Fruit fly (Drosophila melanogaster) whole organism, embryonic: ENCODE measurements around the gene CG31075.

Experiments used
- Ada2b ChIP-seq: fragments of 200-800 bp; sonication (Bioruptor generic); IDR thresholded peaks from 2 replicates; pipeline ENCODE4 v1.3.6; 2022; ENCODE audit warnings: missing biosample characterization, missing genetic modification characterization
- CG11398 ChIP-seq: fragments of 200-800 bp; sonication (Bioruptor generic); optimal IDR thresholded peaks from 2 replicates; lab custom pipeline; 2016; ENCODE audit warnings: missing biosample characterization, missing genetic modification characterization
- CG12219 ChIP-seq: fragments of 200-800 bp; sonication (Bioruptor generic); optimal IDR thresholded peaks from 3 replicates; lab custom pipeline; 2018; ENCODE audit warnings: missing biosample characterization, mild to moderate bottlenecking, missing genetic modification characterization
- CG12299 ChIP-seq: fragments of 200-800 bp; sonication (Bioruptor generic); optimal IDR thresholded peaks from 2 replicates; lab custom pipeline; 2018; ENCODE audit warnings: missing biosample characterization, mild to moderate bottlenecking, missing genetic modification characterization
- CG1233 ChIP-seq: fragments of 200-800 bp; sonication (Bioruptor generic); optimal IDR thresholded peaks from 4 replicates; lab custom pipeline; 2018; ENCODE audit warnings: missing biosample characterization, mild to moderate bottlenecking, missing genetic modification characterization
- CG12769 ChIP-seq: fragments of 200-800 bp; sonication (Bioruptor generic); optimal IDR thresholded peaks from 2 replicates; lab custom pipeline; 2019; ENCODE audit warnings: missing biosample characterization, mild to moderate bottlenecking, missing genetic modification characterization, moderate library complexity
- CG13775 ChIP-seq: fragments of 200-800 bp; sonication (Bioruptor generic); optimal IDR thresholded peaks from 3 replicates; lab custom pipeline; 2017; ENCODE audit warnings: missing biosample characterization, mild to moderate bottlenecking, missing genetic modification characterization
- CG15479 ChIP-seq: fragments of 200-800 bp; sonication (Bioruptor generic); optimal IDR thresholded peaks from 3 replicates; lab custom pipeline; 2019; ENCODE audit warnings: missing biosample characterization, mild to moderate bottlenecking, missing genetic modification characterization, moderate library complexity
- CG16779 ChIP-seq: fragments of 200-800 bp; sonication (Bioruptor generic); IDR thresholded peaks from 2 replicates; pipeline ENCODE4 v1.3.6; 2022; ENCODE audit warnings: missing biosample characterization, missing genetic modification characterization
- CG1792 ChIP-seq: fragments of 200-800 bp; sonication (Bioruptor generic); optimal IDR thresholded peaks from 2 replicates; lab custom pipeline; 2016; ENCODE audit warnings: missing biosample characterization, missing genetic modification characterization
- CG1832 ChIP-seq: fragments of 200-800 bp; sonication (Bioruptor generic); optimal IDR thresholded peaks from 2 replicates; lab custom pipeline; 2017; ENCODE audit warnings: missing biosample characterization, mild to moderate bottlenecking, missing genetic modification characterization, inconsistent platforms
- CG2202 ChIP-seq: fragments of 200-800 bp; sonication (Bioruptor generic); optimal IDR thresholded peaks from 2 replicates; lab custom pipeline; 2018; ENCODE audit warnings: missing biosample characterization, mild to moderate bottlenecking, missing genetic modification characterization
- CG3726 ChIP-seq: fragments of 200-800 bp; sonication (Bioruptor generic); IDR thresholded peaks from 3 replicates; pipeline ENCODE4, ENCODE4 v1.3.6; 2022; ENCODE audit warnings: missing biosample characterization, missing genetic modification characterization
- CG3838 ChIP-seq: fragments of 200-800 bp; sonication (Bioruptor generic); optimal IDR thresholded peaks from 3 replicates; lab custom pipeline; 2016; ENCODE audit warnings: missing biosample characterization, missing genetic modification characterization
- CG43689 ChIP-seq: fragments of 200-800 bp; sonication (Bioruptor generic); IDR thresholded peaks from 2 replicates; pipeline ENCODE4 v1.3.6; 2022; ENCODE audit warnings: missing biosample characterization, missing genetic modification characterization
- CG5245 ChIP-seq: fragments of 200-800 bp; sonication (Bioruptor generic); optimal IDR thresholded peaks from 3 replicates; lab custom pipeline; 2016; ENCODE audit warnings: missing biosample characterization, missing genetic modification characterization
- CG7271 ChIP-seq: fragments of 200-800 bp; sonication (Bioruptor generic); optimal IDR thresholded peaks from 2 replicates; lab custom pipeline; 2018; ENCODE audit warnings: missing biosample characterization, mild to moderate bottlenecking, missing genetic modification characterization, moderate library complexity
- CG7357 ChIP-seq: fragments of 200-800 bp; sonication (Bioruptor generic); IDR thresholded peaks from 3 replicates; pipeline ENCODE4 v1.3.6; 2022; ENCODE audit warnings: missing biosample characterization, missing genetic modification characterization
- CG7963 ChIP-seq: fragments of 200-800 bp; sonication (Bioruptor generic); IDR thresholded peaks from 3 replicates; pipeline ENCODE4 v1.3.6; 2022; ENCODE audit warnings: missing biosample characterization, missing genetic modification characterization; ENCODE audit not compliant: partially characterized antibody
- CG8765 ChIP-seq: fragments of 200-800 bp; sonication (Bioruptor generic); IDR thresholded peaks from 2 replicates; pipeline ENCODE4 v1.3.6; 2022; ENCODE audit warnings: missing biosample characterization, missing genetic modification characterization
- CkIIα-i1 ChIP-seq: fragments of 200-800 bp; sonication (Bioruptor generic); IDR thresholded peaks from 2 replicates; pipeline ENCODE4 v1.3.6; 2022; ENCODE audit warnings: missing biosample characterization, missing genetic modification characterization
- Dip3 ChIP-seq: fragments of 200-800 bp; sonication (Bioruptor generic); optimal IDR thresholded peaks from 3 replicates; lab custom pipeline; 2016; ENCODE audit warnings: missing biosample characterization, missing genetic modification characterization
- Fer2 ChIP-seq: fragments of 200-800 bp; sonication (Bioruptor generic); optimal IDR thresholded peaks from 2 replicates; lab custom pipeline; 2018; ENCODE audit warnings: missing biosample characterization, mild to moderate bottlenecking, missing genetic modification characterization, moderate library complexity
- HHEX ChIP-seq: fragments of 200-800 bp; sonication (Bioruptor generic); optimal IDR thresholded peaks from 3 replicates; lab custom pipeline; 2017; ENCODE audit warnings: missing biosample characterization, mild to moderate bottlenecking, missing genetic modification characterization, missing genetic modification reagents
- Hr3 ChIP-seq: fragments of 200-800 bp; sonication (Bioruptor generic); optimal IDR thresholded peaks from 3 replicates; lab custom pipeline; 2016; ENCODE audit warnings: missing biosample characterization, missing genetic modification characterization
- Kr ChIP-seq: fragments of 200-800 bp; sonication (Bioruptor generic); optimal IDR thresholded peaks from 2 replicates; lab custom pipeline; 2017; ENCODE audit warnings: missing biosample characterization, mild to moderate bottlenecking, missing genetic modification characterization
- Lpt ChIP-seq: fragments of >200 bp; optimal IDR thresholded peaks from 2 replicates; lab custom pipeline; 2018; ENCODE audit warnings: missing biosample characterization, missing genetic modification characterization
- NfI ChIP-seq: fragments of 200-800 bp; sonication (Bioruptor generic); optimal IDR thresholded peaks from 3 replicates; lab custom pipeline; 2018; ENCODE audit warnings: missing biosample characterization, mild to moderate bottlenecking, missing genetic modification characterization, moderate library complexity
- Poxn ChIP-seq: fragments of 200-800 bp; sonication (Bioruptor generic); IDR thresholded peaks from 2 replicates; pipeline ENCODE4 v1.3.6; 2022; ENCODE audit warnings: missing biosample characterization, missing genetic modification characterization
- Tbp ChIP-seq: fragments of >200 bp; optimal IDR thresholded peaks from 2 replicates; lab custom pipeline; 2018; ENCODE audit warnings: missing biosample characterization, missing genetic modification characterization
- YL-1 ChIP-seq: fragments of 200-800 bp; sonication (Bioruptor generic); optimal IDR thresholded peaks from 3 replicates; lab custom pipeline; 2017; ENCODE audit warnings: missing biosample characterization, mild to moderate bottlenecking, missing genetic modification characterization
- croc ChIP-seq: fragments of 200-800 bp; sonication (Bioruptor generic); conservative IDR thresholded peaks from 3 replicates; pipeline ENCODE4 v1.3.6; 2022; ENCODE audit warnings: missing biosample characterization, missing genetic modification characterization
- dan ChIP-seq: fragments of 200-800 bp; sonication (Bioruptor generic); IDR thresholded peaks from 2 replicates; pipeline ENCODE4 v1.3.6; 2022; ENCODE audit warnings: missing biosample characterization, missing genetic modification characterization
- dmrt11E ChIP-seq: fragments of 200-800 bp; sonication (Bioruptor generic); optimal IDR thresholded peaks from 3 replicates; lab custom pipeline; 2018; ENCODE audit warnings: missing biosample characterization, mild to moderate bottlenecking, missing genetic modification characterization, moderate library complexity
- emc ChIP-seq: fragments of 200-800 bp; sonication (Bioruptor generic); optimal IDR thresholded peaks from 2 replicates; lab custom pipeline; 2016; ENCODE audit warnings: missing biosample characterization, missing genetic modification characterization
- eve ChIP-seq, 2 experiments: fragments of >200 bp; optimal IDR thresholded peaks; 2 replicates each; lab custom pipeline; 2017; ENCODE audit warnings: missing biosample characterization in 2 of 2, missing genetic modification characterization in 2 of 2
- ewg ChIP-seq: fragments of 200-800 bp; sonication (Bioruptor generic); optimal IDR thresholded peaks from 3 replicates; lab custom pipeline; 2017; ENCODE audit warnings: mild to moderate bottlenecking, missing biosample characterization, missing genetic modification reagents, missing genetic modification characterization
- exex ChIP-seq: fragments of 200-800 bp; sonication (Bioruptor generic); optimal IDR thresholded peaks from 4 replicates; lab custom pipeline; 2018; ENCODE audit warnings: missing biosample characterization, mild to moderate bottlenecking, missing genetic modification characterization, moderate library complexity
- gcm2 ChIP-seq: fragments of 200-800 bp; sonication (Bioruptor generic); optimal IDR thresholded peaks from 2 replicates; lab custom pipeline; 2016; ENCODE audit warnings: missing biosample characterization, missing genetic modification characterization
- grau ChIP-seq: fragments of 200-800 bp; optimal IDR thresholded peaks from 3 replicates; lab custom pipeline; 2019; ENCODE audit warnings: missing biosample characterization, mild to moderate bottlenecking, missing genetic modification characterization, moderate library complexity
- hb ChIP-seq: fragments of 200-800 bp; sonication (Bioruptor generic); IDR thresholded peaks from 3 replicates; pipeline ENCODE4 v1.3.6; 2022; ENCODE audit warnings: missing biosample characterization, missing genetic modification characterization; ENCODE audit not compliant: partially characterized antibody
- nau ChIP-seq: fragments of 200-800 bp; sonication (Bioruptor generic); optimal IDR thresholded peaks from 3 replicates; lab custom pipeline; 2017; ENCODE audit warnings: missing biosample characterization, mild to moderate bottlenecking, missing genetic modification characterization, missing genetic modification reagents
- nmo ChIP-seq: fragments of 200-800 bp; sonication (Bioruptor generic); optimal IDR thresholded peaks from 2 replicates; lab custom pipeline; 2018; ENCODE audit warnings: missing biosample characterization, mild to moderate bottlenecking, missing genetic modification characterization, moderate library complexity
- otp ChIP-seq: fragments of 200-800 bp; sonication (Bioruptor generic); IDR thresholded peaks from 3 replicates; pipeline ENCODE4, ENCODE4 v1.3.6; 2022; ENCODE audit warnings: missing biosample characterization, missing genetic modification characterization
- p53 ChIP-seq: fragments of 200-800 bp; sonication (Bioruptor generic); optimal IDR thresholded peaks from 2 replicates; lab custom pipeline; 2016; ENCODE audit warnings: missing biosample characterization, missing genetic modification characterization
- sisA ChIP-seq: fragments of 200-800 bp; sonication (Bioruptor generic); IDR thresholded peaks from 2 replicates; pipeline ENCODE4 v1.3.6; 2022; ENCODE audit warnings: missing biosample characterization, missing genetic modification characterization
- tap ChIP-seq: fragments of 200-800 bp; optimal IDR thresholded peaks from 3 replicates; lab custom pipeline; 2019; ENCODE audit warnings: missing biosample characterization, mild to moderate bottlenecking, missing genetic modification characterization, moderate library complexity
- tin ChIP-seq: fragments of 200-800 bp; sonication (Bioruptor generic); optimal IDR thresholded peaks from 3 replicates; lab custom pipeline; 2016; ENCODE audit warnings: missing biosample characterization, missing genetic modification characterization
- ttk ChIP-seq: fragments of 200-800 bp; sonication (Bioruptor generic); IDR thresholded peaks from 2 replicates; pipeline ENCODE4 v2.1.2; 2022; ENCODE audit warnings: missing biosample characterization, missing genetic modification characterization
- unc-4 ChIP-seq: fragments of 200-800 bp; sonication (Bioruptor generic); IDR thresholded peaks from 2 replicates; pipeline ENCODE4 v1.3.6; 2022; ENCODE audit warnings: missing biosample characterization, missing genetic modification characterization; ENCODE audit not compliant: partially characterized antibody
- vnd ChIP-seq: fragments of 200-800 bp; sonication (Bioruptor generic); IDR thresholded peaks from 3 replicates; pipeline ENCODE4 v1.3.6; 2022; ENCODE audit warnings: missing biosample characterization, missing genetic modification characterization; ENCODE audit not compliant: partially characterized antibody
- zf30C ChIP-seq: fragments of 200-800 bp; sonication (Bioruptor generic); optimal IDR thresholded peaks from 3 replicates; lab custom pipeline; 2018; ENCODE audit warnings: missing biosample characterization, mild to moderate bottlenecking, missing genetic modification characterization

The CG31075 gene

DNA sequence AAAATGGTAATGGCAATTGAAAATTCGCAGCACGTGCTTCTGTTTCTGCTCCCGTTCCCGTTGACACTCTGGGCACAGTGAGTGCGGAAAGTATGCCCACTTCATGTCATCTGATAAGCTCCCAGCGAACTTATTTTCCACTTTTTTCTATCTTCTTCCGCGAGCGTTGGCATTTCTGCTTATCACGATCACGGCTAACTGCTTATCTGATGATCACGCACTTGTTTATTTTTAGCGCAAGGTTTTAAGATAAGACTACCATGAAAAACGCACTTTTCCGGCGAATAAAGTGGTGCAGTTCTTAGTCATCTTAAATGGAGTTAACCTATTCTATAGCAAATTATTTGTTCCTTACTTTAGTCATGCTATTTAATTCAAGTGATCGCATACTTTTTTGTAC, 50.9 kb downstream of the CG31075 start (continued):
- TF ChIP-seq CG5245 (no peak), Kr (GFP tag; lab: Kevin White, UChicago) (no peak), dmrt11E (tag; lab: Kevin White, UChicago) (no peak), Fer2 (tag; lab: Kevin White, UChicago) (no peak), tap (no peak), otp (GFP tag; lab: Robert Waterston, UW) (no peak), sisA (GFP tag; lab: Robert Waterston, UW) (peak; percentile 27; the same call in 1 of the 2 replicates), unc-4 (GFP tag; lab: Robert Waterston, UW) (no peak), CG12769 (tag; lab: Kevin White, UChicago) (peak; percentile 32), gcm2 (GFP tag; lab: Kevin White, UChicago) (no peak), eve (GFP tag; optimal IDR thresholded peaks at IDR 0.05; lab: Kevin White, UChicago) (no peak), HHEX (GFP tag; lab: Kevin White, UChicago) (peak; percentile 52), croc (GFP tag; lab: Robert Waterston, UW) (no peak; the same call in 2 of the 3 replicates), hb (no peak), CkIIα-i1 (GFP tag; lab: Robert Waterston, UW) (no peak), dan (GFP tag; lab: Robert Waterston, UW) (no peak), CG13775 (GFP tag; lab: Kevin White, UChicago) (peak; percentile 29), ttk (GFP tag; lab: Robert Waterston, UW) (no peak), grau (tag; lab: Kevin White, UChicago) (peak; percentile 60), Ada2b (GFP tag; lab: Robert Waterston, UW) (0 out of 2 replicates have a peak, but pooled peaks have one; percentile 4), CG16779 (GFP tag; lab: Robert Waterston, UW) (no peak), NfI (GFP tag; lab: Kevin White, UChicago) (peak; percentile 39), CG3726 (GFP tag; lab: Robert Waterston, UW) (no peak), YL-1 (no peak), p53 (GFP tag; lab: Kevin White, UChicago) (no peak), CG12219 (peak; percentile 56), CG1792 (GFP tag; lab: Kevin White, UChicago) (no peak), Tbp (GFP tag; lab: Kevin White, UChicago) (no peak), CG1832 (GFP tag; lab: Kevin White, UChicago) (no peak), CG3838 (no peak), CG8765 (no peak), CG7963 (no peak), Lpt (GFP tag; lab: Kevin White, UChicago) (no peak), CG15479 (GFP tag; lab: Kevin White, UChicago) (no peak), CG43689 (GFP tag; lab: Robert Waterston, UW) (no peak), exex (tag; lab: Kevin White, UChicago) (peak; percentile 30), CG12299 (tag; lab: Kevin White, UChicago) (no peak), tin (GFP tag; lab: Kevin White, UChicago) (peak; percentile 38), CG11398 (GFP tag; lab: Kevin White, UChicago) (no peak), CG7357 (GFP tag; lab: Robert Waterston, UW) (no peak), ewg (peak; percentile 29), Hr3 (peak; percentile 31), nau (GFP tag; lab: Kevin White, UChicago) (peak; percentile 33), CG7271 (tag; lab: Kevin White, UChicago) (no peak), Poxn (no peak), nmo (GFP tag; lab: Kevin White, UChicago) (peak; percentile 65), Dip3 (GFP tag; lab: Kevin White, UChicago) (peak; percentile 42), zf30C (GFP tag; lab: Kevin White, UChicago) (no peak), emc (GFP tag; lab: Kevin White, UChicago) (no peak), vnd (no peak), CG1233 (GFP tag; lab: Kevin White, UChicago) (peak; percentile 57), CG2202 (tag; lab: Kevin White, UChicago) (no peak)
